Fruit fly (Drosophila melanogaster) whole organism, embryonic: ENCODE data around the gene CG31798.

Experiments used
- Asciz ChIP-seq: fragments of 200-800 bp; sonication (Bioruptor generic); optimal IDR thresholded peaks from 2 replicates; lab custom pipeline; 2017; ENCODE audit warnings: missing biosample characterization, mild to moderate bottlenecking, missing genetic modification characterization, missing genetic modification reagents
- Atf-2 ChIP-seq: fragments of 200-800 bp; sonication (Bioruptor generic); optimal IDR thresholded peaks from 2 replicates; lab custom pipeline; 2016; ENCODE audit warnings: missing biosample characterization, missing genetic modification characterization
- B-H2 ChIP-seq: fragments of 200-800 bp; sonication (Bioruptor generic); optimal IDR thresholded peaks from 2 replicates; lab custom pipeline; 2018; ENCODE audit warnings: missing biosample characterization, mild to moderate bottlenecking, missing genetic modification characterization
- CG10209 ChIP-seq: fragments of 200-800 bp; sonication (Bioruptor generic); optimal IDR thresholded peaks from 3 replicates; lab custom pipeline; 2017; ENCODE audit warnings: missing biosample characterization, mild to moderate bottlenecking, missing genetic modification characterization, missing genetic modification reagents
- CG11695 ChIP-seq: fragments of 200-800 bp; sonication (Bioruptor generic); IDR thresholded peaks from 3 replicates; pipeline ENCODE4 v1.3.6; 2022; ENCODE audit warnings: missing biosample characterization, missing genetic modification characterization
- CG14441 ChIP-seq: fragments of 200-800 bp; sonication (Bioruptor generic); IDR thresholded peaks from 2 replicates; pipeline ENCODE4 v1.3.6; 2022; ENCODE audit warnings: missing biosample characterization, missing genetic modification characterization
- CG14667 ChIP-seq: fragments of 200-800 bp; sonication (Bioruptor generic); IDR thresholded peaks from 2 replicates; pipeline ENCODE4 v1.3.6; 2022; ENCODE audit warnings: missing biosample characterization, missing genetic modification characterization
- CG14710 ChIP-seq: fragments of 200-800 bp; sonication (Bioruptor generic); optimal IDR thresholded peaks from 3 replicates; lab custom pipeline; 2019; ENCODE audit warnings: missing biosample characterization, mild to moderate bottlenecking, missing genetic modification characterization, moderate library complexity
- CG15601 ChIP-seq: fragments of 200-800 bp; sonication (Bioruptor generic); optimal IDR thresholded peaks from 3 replicates; lab custom pipeline; 2019; ENCODE audit warnings: missing biosample characterization, mild to moderate bottlenecking, missing genetic modification characterization, moderate library complexity
- CG15696 ChIP-seq: fragments of 200-800 bp; sonication (Bioruptor generic); optimal IDR thresholded peaks from 2 replicates; lab custom pipeline; 2019; ENCODE audit warnings: missing biosample characterization, mild to moderate bottlenecking, missing genetic modification characterization, moderate library complexity
- CG17361 ChIP-seq: fragments of 200-800 bp; sonication (Bioruptor generic); IDR thresholded peaks from 3 replicates; pipeline ENCODE4 v1.3.6; 2022; ENCODE audit warnings: missing biosample characterization, missing genetic modification characterization
- CG17568 ChIP-seq: fragments of 200-800 bp; sonication (Bioruptor generic); optimal IDR thresholded peaks from 2 replicates; lab custom pipeline; 2018; ENCODE audit warnings: missing biosample characterization, mild to moderate bottlenecking, missing genetic modification characterization, moderate library complexity
- CG2678 ChIP-seq: fragments of 200-800 bp; sonication (Bioruptor generic); optimal IDR thresholded peaks from 3 replicates; lab custom pipeline; 2019; ENCODE audit warnings: missing biosample characterization, mild to moderate bottlenecking, missing genetic modification characterization, moderate library complexity
- CG2875 ChIP-seq: fragments of 200-800 bp; sonication (Bioruptor generic); optimal IDR thresholded peaks from 2 replicates; lab custom pipeline; 2017; ENCODE audit warnings: missing biosample characterization, mild to moderate bottlenecking, missing genetic modification characterization, missing genetic modification reagents
- CG34224 ChIP-seq: fragments of 200-800 bp; sonication (Bioruptor generic); IDR thresholded peaks from 3 replicates; pipeline ENCODE4 v1.3.6; 2022; ENCODE audit warnings: missing biosample characterization, missing genetic modification characterization; ENCODE audit not compliant: partially characterized antibody
- CG4404 ChIP-seq: fragments of 200-800 bp; sonication (Bioruptor generic); IDR thresholded peaks from 2 replicates; pipeline ENCODE4 v1.3.6; 2022; ENCODE audit warnings: missing biosample characterization, missing genetic modification characterization
- CG6254 ChIP-seq: fragments of 200-800 bp; sonication (Bioruptor generic); optimal IDR thresholded peaks from 3 replicates; lab custom pipeline; 2017; ENCODE audit warnings: mild to moderate bottlenecking, missing biosample characterization, missing genetic modification reagents, missing genetic modification characterization
- CG7839 ChIP-seq: fragments of 200-800 bp; sonication (Bioruptor generic); optimal IDR thresholded peaks from 3 replicates; lab custom pipeline; 2018; ENCODE audit warnings: missing biosample characterization, mild to moderate bottlenecking, missing genetic modification characterization, moderate library complexity
- CG8388 ChIP-seq: fragments of 200-800 bp; sonication (Bioruptor generic); optimal IDR thresholded peaks from 2 replicates; lab custom pipeline; 2019; ENCODE audit warnings: missing biosample characterization, mild to moderate bottlenecking, missing genetic modification characterization, moderate library complexity
- CG9727 ChIP-seq: fragments of 200-800 bp; sonication (Bioruptor generic); optimal IDR thresholded peaks from 3 replicates; lab custom pipeline; 2017; ENCODE audit warnings: missing biosample characterization, mild to moderate bottlenecking, missing genetic modification characterization
- CG9797 ChIP-seq: fragments of 200-800 bp; sonication (Bioruptor generic); optimal IDR thresholded peaks from 3 replicates; lab custom pipeline; 2018; ENCODE audit warnings: missing biosample characterization, mild to moderate bottlenecking, missing genetic modification characterization
- E2f1 ChIP-seq: fragments of 200-800 bp; sonication (Bioruptor generic); IDR thresholded peaks from 2 replicates; pipeline ENCODE4 v1.3.6; 2022; ENCODE audit warnings: missing biosample characterization, missing genetic modification characterization
- H15 ChIP-seq: fragments of 200-800 bp; sonication (Bioruptor generic); IDR thresholded peaks from 3 replicates; pipeline ENCODE4 v1.3.6; 2022; ENCODE audit warnings: missing biosample characterization, missing genetic modification characterization
- Hsf ChIP-seq: fragments of 200-800 bp; sonication (Bioruptor generic); optimal IDR thresholded peaks from 3 replicates; lab custom pipeline; 2016; ENCODE audit warnings: missing biosample characterization, missing genetic modification characterization
- Mrtf ChIP-seq: fragments of 200-800 bp; sonication (Bioruptor generic); IDR thresholded peaks from 3 replicates; pipeline ENCODE4 v1.3.6; 2022; ENCODE audit warnings: missing biosample characterization, missing genetic modification characterization
- NK7.1 ChIP-seq: fragments of 200-800 bp; sonication (Bioruptor generic); optimal IDR thresholded peaks from 3 replicates; lab custom pipeline; 2016; ENCODE audit warnings: missing biosample characterization, missing genetic modification characterization
- Oli ChIP-seq: fragments of 200-800 bp; sonication (Bioruptor generic); optimal IDR thresholded peaks from 2 replicates; lab custom pipeline; 2018; ENCODE audit warnings: missing biosample characterization, mild to moderate bottlenecking, missing genetic modification characterization, moderate library complexity
- PHDP ChIP-seq: fragments of 200-800 bp; sonication (Bioruptor generic); optimal IDR thresholded peaks from 3 replicates; lab custom pipeline; 2018; ENCODE audit warnings: missing biosample characterization, mild to moderate bottlenecking, missing genetic modification characterization, moderate library complexity
- Sox100B ChIP-seq: fragments of 200-800 bp; sonication (Bioruptor generic); optimal IDR thresholded peaks from 3 replicates; lab custom pipeline; 2018; ENCODE audit warnings: missing biosample characterization, mild to moderate bottlenecking, missing genetic modification characterization
- Vsx1 ChIP-seq: fragments of 200-800 bp; sonication (Bioruptor generic); optimal IDR thresholded peaks from 2 replicates; lab custom pipeline; 2017; ENCODE audit warnings: missing biosample characterization, mild to moderate bottlenecking, missing genetic modification characterization, missing genetic modification reagents
- bsh ChIP-seq, 2 experiments: fragments of 200-800 bp; sonication (Bioruptor generic); optimal IDR thresholded peaks; 2 replicates each; lab custom pipeline; 2017 to 2018; ENCODE audit warnings: mild to moderate bottlenecking in 2 of 2, missing biosample characterization in 2 of 2, missing genetic modification characterization in 2 of 2, moderate library complexity in 1 of 2
- ci ChIP-seq: fragments of 200-800 bp; sonication (Bioruptor generic); IDR thresholded peaks from 3 replicates; pipeline ENCODE4 v1.3.6; 2022; ENCODE audit warnings: missing biosample characterization, missing genetic modification characterization
- da ChIP-seq: fragments of 200-800 bp; sonication (Bioruptor generic); optimal IDR thresholded peaks from 2 replicates; lab custom pipeline; 2016; ENCODE audit warnings: missing biosample characterization, missing genetic modification characterization
- ewg ChIP-seq: fragments of 200-800 bp; sonication (Bioruptor generic); optimal IDR thresholded peaks from 3 replicates; lab custom pipeline; 2017; ENCODE audit warnings: mild to moderate bottlenecking, missing biosample characterization, missing genetic modification reagents, missing genetic modification characterization
- fd64A ChIP-seq: fragments of 200-800 bp; sonication (Bioruptor generic); optimal IDR thresholded peaks from 3 replicates; lab custom pipeline; 2018; ENCODE audit warnings: missing biosample characterization, mild to moderate bottlenecking, missing genetic modification characterization
- fd96Cb ChIP-seq: fragments of 200-800 bp; sonication (Bioruptor generic); optimal IDR thresholded peaks from 2 replicates; lab custom pipeline; 2018; ENCODE audit warnings: missing biosample characterization, mild to moderate bottlenecking, missing genetic modification characterization, moderate library complexity
- gro ChIP-seq: fragments of 200-800 bp; sonication (Bioruptor generic); optimal IDR thresholded peaks from 2 replicates; lab custom pipeline; 2016; ENCODE audit warnings: missing biosample characterization, missing genetic modification characterization
- gt ChIP-seq: fragments of 200-800 bp; sonication (Bioruptor generic); IDR thresholded peaks from 2 replicates; pipeline ENCODE4 v1.3.6; 2022; ENCODE audit warnings: missing biosample characterization, missing genetic modification characterization
- hbn ChIP-seq: fragments of 200-800 bp; sonication (Bioruptor generic); IDR thresholded peaks from 2 replicates; pipeline ENCODE4 v1.3.6; 2022; ENCODE audit warnings: missing biosample characterization, missing genetic modification characterization; ENCODE audit not compliant: partially characterized antibody
- hkb ChIP-seq, 2 experiments: fragments of 200-800 bp in 1 of 2; fragments of >200 bp in 1 of 2; sonication (Bioruptor generic) in 1 of 2; IDR thresholded peaks in 1 of 2; optimal IDR thresholded peaks in 1 of 2; 2 replicates each; pipeline versions ENCODE4 v1.3.6 to Lab custom; 2017 to 2022; ENCODE audit warnings: missing biosample characterization in 1 of 2, missing genetic modification characterization in 1 of 2
- nmo ChIP-seq: fragments of 200-800 bp; sonication (Bioruptor generic); optimal IDR thresholded peaks from 2 replicates; lab custom pipeline; 2018; ENCODE audit warnings: missing biosample characterization, mild to moderate bottlenecking, missing genetic modification characterization, moderate library complexity
- psq ChIP-seq: fragments of 200-800 bp; sonication (Bioruptor generic); optimal IDR thresholded peaks from 2 replicates; lab custom pipeline; 2017; ENCODE audit warnings: missing biosample characterization, missing genetic modification characterization
- ranshi ChIP-seq: fragments of 200-800 bp; sonication (Bioruptor generic); IDR thresholded peaks from 2 replicates; pipeline ENCODE4 v1.3.6; 2022; ENCODE audit warnings: missing biosample characterization, missing genetic modification characterization
- rib ChIP-seq: fragments of 200-800 bp; sonication (Bioruptor generic); IDR thresholded peaks from 2 replicates; pipeline ENCODE4 v1.3.6; 2022; ENCODE audit warnings: missing biosample characterization, missing genetic modification characterization
- salm ChIP-seq: fragments of 200-800 bp; sonication (Bioruptor generic); optimal IDR thresholded peaks from 2 replicates; lab custom pipeline; 2018; ENCODE audit warnings: missing biosample characterization, mild to moderate bottlenecking, missing genetic modification characterization
- sc ChIP-seq, 3 experiments: fragments of >200 bp in 2 of 3; fragments of 200-800 bp in 1 of 3; sonication (Bioruptor generic) in 1 of 3; optimal IDR thresholded peaks; 2 replicates in 2 of 3; 3 replicates in 1 of 3; lab custom pipeline; 2017; ENCODE audit warnings: mild to moderate bottlenecking in 1 of 3, missing biosample characterization in 1 of 3, missing genetic modification characterization in 1 of 3, missing genetic modification reagents in 1 of 3
- slp2 ChIP-seq: fragments of 200-800 bp; sonication (Bioruptor generic); optimal IDR thresholded peaks from 2 replicates; lab custom pipeline; 2016; ENCODE audit warnings: missing biosample characterization, missing genetic modification characterization
- tll ChIP-seq, 2 experiments: fragments of 200-800 bp in 1 of 2; fragments of >200 bp in 1 of 2; sonication (Bioruptor generic) in 1 of 2; optimal IDR thresholded peaks; 2 replicates each; lab custom pipeline; 2017 to 2019; ENCODE audit warnings: missing biosample characterization in 2 of 2, missing genetic modification characterization in 2 of 2, mild to moderate bottlenecking in 1 of 2, moderate library complexity in 1 of 2
- trem ChIP-seq: fragments of 200-800 bp; optimal IDR thresholded peaks from 3 replicates; lab custom pipeline; 2019; ENCODE audit warnings: missing biosample characterization, mild to moderate bottlenecking, missing genetic modification characterization, moderate library complexity
- ttk ChIP-seq: fragments of 200-800 bp; sonication (Bioruptor generic); IDR thresholded peaks from 2 replicates; pipeline ENCODE4 v2.1.2; 2022; ENCODE audit warnings: missing biosample characterization, missing genetic modification characterization

The CG31798 gene

dm6 chr2L:19370046-19370445 lies 23.9 kb upstream of the CG31798 start, which contains the start of gene CG17349 (continued):
- peak; percentile 14 for TF ChIP-seq ewg (GFP tag; lab: Kevin White, UChicago)
- TF ChIP-seq Atf-2 (GFP tag; lab: Kevin White, UChicago): no peak
- TF ChIP-seq CG17361 (GFP tag; lab: Robert Waterston, UW): peak; percentile 32; the same call in 1 of the 3 replicates
- no peak for TF ChIP-seq CG34224 (GFP tag; lab: Robert Waterston, UW)
- peak in 1 of 2 experiments; percentile 71 for TF ChIP-seq bsh (GFP tag; optimal IDR thresholded peaks at IDR 0.05; lab: Kevin White, UChicago)
- no peak for TF ChIP-seq hbn (GFP tag; lab: Robert Waterston, UW)
- no peak for TF ChIP-seq tll (GFP tag; optimal IDR thresholded peaks at IDR 0.05; lab: Kevin White, UChicago)
- TF ChIP-seq CG9727 (GFP tag; lab: Kevin White, UChicago): peak; percentile 3
- peak; percentile 55 for TF ChIP-seq Asciz (GFP tag; lab: Kevin White, UChicago)
- no peak for TF ChIP-seq E2f1 (GFP tag; lab: Robert Waterston, UW)
- TF ChIP-seq PHDP (tag; lab: Kevin White, UChicago): peak; percentile 43
- TF ChIP-seq Mrtf (GFP tag; lab: Robert Waterston, UW): no peak
- peak; percentile 11 for TF ChIP-seq CG10209
- TF ChIP-seq CG15696 (tag; lab: Kevin White, UChicago): peak; percentile 26
- TF ChIP-seq ttk (GFP tag; lab: Robert Waterston, UW): no peak
- TF ChIP-seq CG6254: peak; percentile 14
- peak; percentile 44 for TF ChIP-seq fd64A (GFP tag; lab: Kevin White, UChicago)
- peak; percentile 21 for TF ChIP-seq Sox100B (GFP tag; lab: Kevin White, UChicago)
- no peak for TF ChIP-seq CG7839
- no peak for TF ChIP-seq hkb (optimal IDR thresholded peaks at IDR 0.05; lab: Kevin White, UChicago)
- no peak for TF ChIP-seq hkb (GFP tag; IDR thresholded peaks at IDR 0.05; lab: Robert Waterston, UW)
- TF ChIP-seq Vsx1 (GFP tag; lab: Kevin White, UChicago): peak; percentile 18
- TF ChIP-seq rib: no peak
- TF ChIP-seq salm: peak; percentile 27
- TF ChIP-seq fd96Cb: peak; percentile 2
- TF ChIP-seq ci: 0 out of 3 replicates have a peak, but pooled peaks have one; percentile 35
- TF ChIP-seq trem: peak; percentile 3
- peak; percentile 32 for TF ChIP-seq CG14710 (tag; lab: Kevin White, UChicago)
- peak; percentile 46 for TF ChIP-seq CG2678 (tag; lab: Kevin White, UChicago)
- no peak for TF ChIP-seq B-H2
- TF ChIP-seq psq (GFP tag; lab: Kevin White, UChicago): no peak
- TF ChIP-seq CG2875 (GFP tag; lab: Kevin White, UChicago): peak; percentile 74
- no peak for TF ChIP-seq sc (optimal IDR thresholded peaks at IDR 0.05; lab: Kevin White, UChicago)
- peak; percentile 34 for TF ChIP-seq sc (GFP tag; optimal IDR thresholded peaks at IDR 0.05; lab: Kevin White, UChicago)
- TF ChIP-seq CG4404: no peak
- TF ChIP-seq slp2: no peak

DNA sequence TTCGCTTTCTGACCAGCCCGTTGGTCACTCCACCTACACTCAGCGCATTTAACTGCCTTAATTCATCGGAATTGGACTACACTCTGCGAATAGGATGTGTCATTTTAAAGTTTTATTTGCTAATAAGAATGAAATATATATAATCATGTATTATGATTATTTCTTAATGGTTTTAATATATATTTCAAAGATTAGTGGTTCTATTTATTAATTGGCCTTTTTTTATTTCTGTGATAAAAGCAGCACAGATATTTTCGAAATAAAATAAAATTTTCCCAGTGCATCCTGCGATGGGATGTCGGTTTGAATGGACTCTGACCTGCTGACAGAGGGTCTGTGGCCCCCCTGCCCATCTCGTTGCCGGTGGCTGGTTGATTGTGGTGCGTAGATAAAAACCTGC lies 20.2 kb upstream of the CG31798 start:
- TF ChIP-seq CG11695 (no peak), CG15601 (tag; lab: Kevin White, UChicago) (peak; percentile 59), CG17568 (no peak), CG8388 (GFP tag; lab: Kevin White, UChicago) (peak; percentile 48), nmo (peak; percentile 55), NK7.1 (GFP tag; lab: Kevin White, UChicago) (no peak), gt (GFP tag; lab: Robert Waterston, UW) (no peak), Hsf (GFP tag; lab: Kevin White, UChicago) (no peak), Oli (tag; lab: Kevin White, UChicago) (peak; percentile 46), CG14667 (GFP tag; lab: Robert Waterston, UW) (no peak), gro (GFP tag; lab: Kevin White, UChicago) (no peak), CG9797 (GFP tag; lab: Kevin White, UChicago) (no peak), psq (GFP tag; lab: Kevin White, UChicago) (no peak), da (GFP tag; lab: Kevin White, UChicago) (no peak), slp2 (no peak), ranshi (GFP tag; lab: Robert Waterston, UW) (no peak), H15 (no peak), CG9727 (GFP tag; lab: Kevin White, UChicago) (peak; percentile 38), CG14441 (GFP tag; lab: Robert Waterston, UW) (no peak)
